Worm (Caenorhabditis elegans) whole organism, late embryonic: ENCODE data around the gene Y37A1B.4.

ENCODE experiments used
- C08G9.2 ChIP-seq: sonication (generic microtip); optimal IDR thresholded peaks from 2 replicates; lab custom pipeline; 2016; ENCODE audit warnings: mild to moderate bottlenecking, missing genetic modification characterization, moderate library complexity, missing compliant biosample characterization
- C38D4.7 ChIP-seq: fragments of 200-800 bp; sonication (Bioruptor generic); optimal IDR thresholded peaks from 2 replicates; lab custom pipeline; 2018; ENCODE audit warnings: mild to moderate bottlenecking, missing genetic modification characterization, moderate library complexity, missing compliant biosample characterization
- F13H6.1 ChIP-seq: sonication (generic microtip); optimal IDR thresholded peaks from 2 replicates; lab custom pipeline; 2016; ENCODE audit warnings: missing genetic modification characterization, missing compliant biosample characterization
- K02D7.2 ChIP-seq: sonication (generic microtip); optimal IDR thresholded peaks from 2 replicates; lab custom pipeline; 2017; ENCODE audit warnings: mild to moderate bottlenecking, missing genetic modification characterization, missing compliant biosample characterization
- K09A11.1 ChIP-seq: sonication (generic microtip); optimal IDR thresholded peaks from 2 replicates; lab custom pipeline; 2017; ENCODE audit warnings: antibody characterized with exemption, mild to moderate bottlenecking, missing genetic modification characterization, missing compliant biosample characterization; ENCODE audit not compliant: insufficient read depth
- T23F11.4 ChIP-seq: fragments of 200-800 bp; sonication (Bioruptor generic); optimal IDR thresholded peaks from 2 replicates; lab custom pipeline; 2018; ENCODE audit warnings: mild to moderate bottlenecking, missing genetic modification characterization, missing compliant biosample characterization
- ahr-1 ChIP-seq: sonication (generic microtip); optimal IDR thresholded peaks from 2 replicates; lab custom pipeline; 2016; ENCODE audit warnings: missing genetic modification characterization, missing compliant biosample characterization
- ceh-14 ChIP-seq: sonication (generic microtip); optimal IDR thresholded peaks from 2 replicates; lab custom pipeline; 2016; ENCODE audit warnings: missing genotype, missing genetic modification characterization, missing compliant biosample characterization
- ceh-18 ChIP-seq: sonication (generic microtip); optimal IDR thresholded peaks from 2 replicates; lab custom pipeline; 2016; ENCODE audit warnings: missing genetic modification characterization, missing compliant biosample characterization
- ceh-2 ChIP-seq: sonication (generic microtip); optimal IDR thresholded peaks from 2 replicates; lab custom pipeline; 2016; ENCODE audit warnings: missing genotype, missing genetic modification characterization, missing compliant biosample characterization
- ceh-24 ChIP-seq: sonication (generic microtip); optimal IDR thresholded peaks from 2 replicates; lab custom pipeline; 2016; ENCODE audit warnings: mild to moderate bottlenecking, missing genetic modification characterization, missing compliant biosample characterization
- ceh-30 ChIP-seq: fragments of 150-350 bp; optimal IDR thresholded peaks from 2 replicates; lab custom pipeline; 2014; ENCODE audit warnings: missing biosample characterization, missing genetic modification characterization
- ceh-31 ChIP-seq: sonication (generic microtip); optimal IDR thresholded peaks from 2 replicates; lab custom pipeline; 2016; ENCODE audit warnings: missing genetic modification characterization, missing compliant biosample characterization
- ceh-34 ChIP-seq: sonication (generic microtip); optimal IDR thresholded peaks from 2 replicates; lab custom pipeline; 2016; ENCODE audit warnings: mild to moderate bottlenecking, missing genetic modification characterization, missing compliant biosample characterization
- ceh-45 ChIP-seq: fragments of 200-800 bp; sonication (Bioruptor generic); IDR thresholded peaks from 2 replicates; pipeline ENCODE4 v1.3.6; 2022; ENCODE audit warnings: missing genetic modification reagents, missing genetic modification characterization, missing compliant biosample characterization
- ceh-48 ChIP-seq: sonication (generic microtip); optimal IDR thresholded peaks from 2 replicates; lab custom pipeline; 2016; ENCODE audit warnings: missing genetic modification characterization, inconsistent platforms, missing compliant biosample characterization
- ceh-6 ChIP-seq: fragments of 200-800 bp; sonication (Bioruptor generic); optimal IDR thresholded peaks from 2 replicates; lab custom pipeline; 2018; ENCODE audit warnings: mild to moderate bottlenecking, missing genetic modification characterization, missing compliant biosample characterization
- ceh-9 ChIP-seq: sonication (generic microtip); optimal IDR thresholded peaks from 2 replicates; lab custom pipeline; 2016; ENCODE audit warnings: mild to moderate bottlenecking, missing genetic modification characterization, inconsistent platforms, missing compliant biosample characterization
- che-1 ChIP-seq: sonication (generic microtip); optimal IDR thresholded peaks from 2 replicates; lab custom pipeline; 2016; ENCODE audit warnings: mild to moderate bottlenecking, missing genetic modification characterization, missing compliant biosample characterization
- dve-1 ChIP-seq: sonication (generic microtip); optimal IDR thresholded peaks from 2 replicates; lab custom pipeline; 2017; ENCODE audit warnings: antibody characterized with exemption, mild to moderate bottlenecking, missing genetic modification characterization, missing compliant biosample characterization
- ets-4 ChIP-seq: sonication (generic microtip); optimal IDR thresholded peaks from 2 replicates; lab custom pipeline; 2016; ENCODE audit warnings: missing genetic modification characterization, missing compliant biosample characterization
- eyg-1 ChIP-seq: sonication (generic microtip); optimal IDR thresholded peaks from 2 replicates; lab custom pipeline; 2016; ENCODE audit warnings: missing genotype, missing genetic modification characterization, missing compliant biosample characterization
- fax-1 ChIP-seq: sonication (generic microtip); optimal IDR thresholded peaks from 2 replicates; lab custom pipeline; 2016; ENCODE audit warnings: missing genotype, missing genetic modification characterization, missing compliant biosample characterization
- fkh-6 ChIP-seq: sonication (generic microtip); optimal IDR thresholded peaks from 2 replicates; lab custom pipeline; 2016; ENCODE audit warnings: missing genetic modification characterization, missing compliant biosample characterization
- gmeb-2 ChIP-seq: sonication (generic microtip); optimal IDR thresholded peaks from 2 replicates; lab custom pipeline; 2016; ENCODE audit warnings: missing genetic modification characterization, inconsistent platforms, missing compliant biosample characterization
- hlh-13 ChIP-seq: fragments of 200-800 bp; sonication (Bioruptor generic); optimal IDR thresholded peaks from 2 replicates; lab custom pipeline; 2018; ENCODE audit warnings: mild to moderate bottlenecking, missing genetic modification characterization, missing compliant biosample characterization
- hlh-15 ChIP-seq: sonication (generic microtip); optimal IDR thresholded peaks from 2 replicates; lab custom pipeline; 2016; ENCODE audit warnings: missing genetic modification characterization, missing compliant biosample characterization
- hlh-30 ChIP-seq: sonication (generic microtip); optimal IDR thresholded peaks from 2 replicates; lab custom pipeline; 2017; ENCODE audit warnings: antibody characterized with exemption, missing genetic modification characterization, missing compliant biosample characterization; ENCODE audit not compliant: insufficient read depth
- lim-6 ChIP-seq: sonication (generic microtip); optimal IDR thresholded peaks from 2 replicates; lab custom pipeline; 2016; ENCODE audit warnings: missing genetic modification characterization, missing compliant biosample characterization
- lin-11 ChIP-seq: fragments of 200-800 bp; sonication (Bioruptor generic); optimal IDR thresholded peaks from 2 replicates; lab custom pipeline; 2018; ENCODE audit warnings: mild to moderate bottlenecking, missing genetic modification characterization, missing compliant biosample characterization
- nfya-1 ChIP-seq: sonication (generic microtip); optimal IDR thresholded peaks from 2 replicates; lab custom pipeline; 2017; ENCODE audit warnings: missing genetic modification characterization, mild to moderate bottlenecking, missing compliant biosample characterization, antibody characterized with exemption, moderate library complexity
- nhr-232 ChIP-seq: sonication (generic microtip); optimal IDR thresholded peaks from 2 replicates; lab custom pipeline; 2016; ENCODE audit warnings: missing genetic modification characterization, missing compliant biosample characterization
- npax-4 ChIP-seq: sonication (generic microtip); optimal IDR thresholded peaks from 2 replicates; lab custom pipeline; 2016; ENCODE audit warnings: missing genetic modification characterization, missing compliant biosample characterization
- pag-3 ChIP-seq: sonication (generic microtip); optimal IDR thresholded peaks from 2 replicates; lab custom pipeline; 2016; ENCODE audit warnings: missing compliant biosample characterization, missing genetic modification characterization, borderline replicate concordance
- pha-4 ChIP-seq: fragments of 150-350 bp; optimal IDR thresholded peaks from 2 replicates; lab custom pipeline; 2018; ENCODE audit warnings: missing biosample characterization, missing genetic modification reagents, missing genetic modification characterization
- pqm-1 ChIP-seq: sonication (generic microtip); optimal IDR thresholded peaks from 2 replicates; lab custom pipeline; 2016; ENCODE audit warnings: missing genetic modification characterization, missing compliant biosample characterization
- pros-1 ChIP-seq: fragments of 150-350 bp; optimal IDR thresholded peaks from 2 replicates; lab custom pipeline; 2014; ENCODE audit warnings: missing biosample characterization, missing genetic modification reagents, missing genetic modification characterization
- rnt-1 ChIP-seq: sonication (generic microtip); optimal IDR thresholded peaks from 2 replicates; lab custom pipeline; 2016; ENCODE audit warnings: missing genetic modification characterization, missing compliant biosample characterization
- sox-4 ChIP-seq: sonication (generic microtip); optimal IDR thresholded peaks from 2 replicates; lab custom pipeline; 2017; ENCODE audit warnings: mild to moderate bottlenecking, missing genetic modification characterization, inconsistent platforms, missing compliant biosample characterization
- syd-9 ChIP-seq: sonication (generic microtip); optimal IDR thresholded peaks from 2 replicates; lab custom pipeline; 2016; ENCODE audit warnings: mild to moderate bottlenecking, missing genetic modification characterization, moderate library complexity, missing compliant biosample characterization
- tbx-7 ChIP-seq: sonication (generic microtip); optimal IDR thresholded peaks from 2 replicates; lab custom pipeline; 2016; ENCODE audit warnings: missing genotype, missing genetic modification characterization, missing compliant biosample characterization
- ttx-3 ChIP-seq: sonication (generic microtip); optimal IDR thresholded peaks from 2 replicates; lab custom pipeline; 2016; ENCODE audit warnings: missing genetic modification reagents, missing genetic modification characterization, missing compliant biosample characterization
- unc-3 ChIP-seq, 2 experiments: fragments of 200-800 bp in 1 of 2; sonication (Bioruptor generic) in 1 of 2; sonication (generic microtip) in 1 of 2; conservative IDR thresholded peaks in 1 of 2; optimal IDR thresholded peaks in 1 of 2; 2 replicates each; pipeline versions ENCODE4 v1.3.6 to Lab custom; 2016 to 2022; ENCODE audit warnings: missing compliant biosample characterization in 2 of 2, missing genetic modification characterization in 2 of 2, missing genetic modification reagents in 1 of 2
- unc-42 ChIP-seq: sonication (generic microtip); optimal IDR thresholded peaks from 2 replicates; lab custom pipeline; 2016; ENCODE audit warnings: missing genotype, missing genetic modification characterization, missing compliant biosample characterization
- unc-55 ChIP-seq: sonication (generic microtip); optimal IDR thresholded peaks from 2 replicates; lab custom pipeline; 2017; ENCODE audit warnings: missing biosample characterization, missing genetic modification reagents, missing genetic modification characterization
- unc-86 ChIP-seq: sonication (generic microtip); optimal IDR thresholded peaks from 2 replicates; lab custom pipeline; 2016; ENCODE audit warnings: missing genetic modification characterization, missing compliant biosample characterization
- zip-5 ChIP-seq: sonication (generic microtip); optimal IDR thresholded peaks from 2 replicates; lab custom pipeline; 2016; ENCODE audit warnings: missing genetic modification characterization, missing compliant biosample characterization

Y37A1B.4 gene

DNA sequence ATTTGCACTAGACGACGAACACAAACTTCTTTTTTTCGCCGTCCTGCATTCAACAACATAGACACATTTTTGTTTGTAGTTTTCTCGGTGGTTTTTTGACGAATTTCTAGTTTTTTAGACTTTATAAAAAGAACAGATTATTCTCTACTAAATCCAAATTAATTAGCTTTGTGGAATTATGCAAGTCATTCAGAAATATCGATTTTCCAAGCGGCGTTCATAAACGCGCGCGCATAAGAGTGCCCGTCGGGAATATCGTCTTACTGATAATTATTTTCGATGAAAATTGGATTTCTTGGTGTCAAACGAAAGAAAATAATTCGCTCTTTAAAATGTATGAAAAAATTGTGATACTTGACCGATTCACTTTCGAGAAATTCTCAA, 25.9 kb downstream of the Y37A1B.4 start:
- TF ChIP-seq ceh-9 (tag; lab: Kevin White, UChicago) (no peak), ceh-48 (peak; percentile 46), ceh-14 (tag; lab: Kevin White, UChicago) (no peak), ets-4 (tag; lab: Kevin White, UChicago) (no peak)

DNA sequence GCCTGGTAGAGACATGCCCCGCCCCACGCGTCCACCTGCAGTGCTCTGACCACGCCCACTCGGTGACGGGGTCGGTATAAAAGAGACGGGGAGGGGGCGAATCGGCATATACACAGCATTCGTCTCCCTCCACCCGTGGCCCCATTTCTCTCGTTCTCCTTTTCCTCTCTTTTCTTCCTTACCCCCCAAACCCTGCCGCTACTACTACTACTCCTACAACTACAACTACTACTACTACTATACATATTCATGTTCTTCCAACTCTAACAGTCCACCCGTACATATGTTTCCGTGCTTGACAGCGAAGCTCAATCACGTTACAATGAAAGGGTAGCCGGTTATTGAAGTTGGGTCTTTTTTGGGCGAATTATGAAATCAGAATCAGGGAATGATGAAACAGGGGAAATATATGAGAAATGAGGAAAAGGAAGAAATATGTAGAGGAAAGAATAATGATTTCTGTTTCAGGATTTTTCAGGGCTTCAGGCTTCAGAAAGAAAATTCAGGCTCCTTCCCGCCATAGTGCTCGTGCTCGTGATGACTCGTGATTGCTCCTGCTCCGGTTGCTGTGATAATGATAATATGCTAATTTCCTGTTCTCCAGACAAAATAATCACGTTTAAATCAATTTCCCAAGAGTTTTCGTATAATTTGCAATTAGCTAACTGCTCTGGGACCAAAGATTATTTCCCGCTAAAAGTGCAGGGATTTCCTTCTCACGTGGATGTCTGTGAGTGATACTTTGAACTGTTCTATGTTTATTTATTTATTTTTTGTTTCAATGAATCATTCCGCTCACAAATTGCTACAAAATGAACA, 26.6 kb downstream of the Y37A1B.4 start:
- TF ChIP-seq lin-11 (tag; lab: Kevin White, UChicago): peak; percentile 89
- peak; percentile 87 for TF ChIP-seq ceh-24 (tag; lab: Kevin White, UChicago)
- TF ChIP-seq unc-86 (tag; lab: Kevin White, UChicago): peak; percentile 86
- peak; percentile 82 for TF ChIP-seq ceh-6 (GFP tag; lab: Kevin White, UChicago)
- peak; percentile 45 for TF ChIP-seq pros-1 (tag; lab: Kevin White, UChicago)
- peak; percentile 83 for TF ChIP-seq ceh-18 (tag; lab: Kevin White, UChicago)
- peak; percentile 90 for TF ChIP-seq che-1 (tag; lab: Kevin White, UChicago)
- peak; percentile 95 for TF ChIP-seq C38D4.7 (GFP tag; lab: Kevin White, UChicago)
- peak; percentile 84 for TF ChIP-seq unc-3 (GFP tag; conservative IDR thresholded peaks at IDR 0.05; lab: Robert Waterston, UW)
- TF ChIP-seq unc-3 (tag; optimal IDR thresholded peaks at IDR 0.05; lab: Kevin White, UChicago): peak; percentile 70
- TF ChIP-seq lim-6: peak; percentile 74
- TF ChIP-seq K09A11.1 (tag; lab: Kevin White, UChicago): peak; percentile 86
- TF ChIP-seq ceh-48: peak; percentile 59
- TF ChIP-seq pqm-1 (tag; lab: Kevin White, UChicago): peak; percentile 59
- peak; percentile 69 for TF ChIP-seq ceh-30
- peak; percentile 36 for TF ChIP-seq unc-42
- TF ChIP-seq T23F11.4 (GFP tag; lab: Kevin White, UChicago): peak; percentile 95
- TF ChIP-seq npax-4: peak; percentile 81
- TF ChIP-seq hlh-30 (tag; lab: Kevin White, UChicago): peak; percentile 76
- TF ChIP-seq pha-4: no peak
- TF ChIP-seq zip-5 (tag; lab: Kevin White, UChicago): peak; percentile 70
- peak; percentile 29 for TF ChIP-seq unc-55 (GFP tag; lab: Kevin White, UChicago)
- TF ChIP-seq nhr-232 (tag; lab: Kevin White, UChicago): peak; percentile 81
- TF ChIP-seq fkh-6 (tag; lab: Kevin White, UChicago): peak; percentile 91
- peak; percentile 75 for TF ChIP-seq dve-1 (tag; lab: Kevin White, UChicago)
- TF ChIP-seq ets-4 (tag; lab: Kevin White, UChicago): no peak
- TF ChIP-seq ttx-3 (tag; lab: Kevin White, UChicago): peak; percentile 75
- peak; percentile 70 for TF ChIP-seq pag-3 (tag; lab: Kevin White, UChicago)
- TF ChIP-seq fax-1 (tag; lab: Kevin White, UChicago): peak; percentile 70
- peak; percentile 74 for TF ChIP-seq hlh-15 (tag; lab: Kevin White, UChicago)
- TF ChIP-seq ceh-34 (tag; lab: Kevin White, UChicago): peak; percentile 96
- TF ChIP-seq ceh-45 (GFP tag; lab: Robert Waterston, UW): peak; percentile 65; the same call in 1 of the 2 replicates
- peak; percentile 40 for TF ChIP-seq F13H6.1 (tag; lab: Kevin White, UChicago)
- peak; percentile 80 for TF ChIP-seq tbx-7 (tag; lab: Kevin White, UChicago)
- peak; percentile 19 for TF ChIP-seq ceh-31 (tag; lab: Kevin White, UChicago)
- TF ChIP-seq rnt-1: peak; percentile 81
- peak; percentile 97 for TF ChIP-seq nfya-1
- peak; percentile 68 for TF ChIP-seq ceh-2 (tag; lab: Kevin White, UChicago)
- peak; percentile 60 for TF ChIP-seq ahr-1
- peak; percentile 95 for TF ChIP-seq K02D7.2 (tag; lab: Kevin White, UChicago)
- peak; percentile 66 for TF ChIP-seq ceh-14 (tag; lab: Kevin White, UChicago)
- TF ChIP-seq C08G9.2 (tag; lab: Kevin White, UChicago): peak; percentile 81
- TF ChIP-seq eyg-1: peak; percentile 92
- TF ChIP-seq hlh-13 (GFP tag; lab: Kevin White, UChicago): peak; percentile 73
- TF ChIP-seq syd-9: peak; percentile 95
- peak; percentile 95 for TF ChIP-seq gmeb-2 (tag; lab: Kevin White, UChicago)
- peak; percentile 93 for TF ChIP-seq sox-4
